Fruit fly (Drosophila melanogaster) whole organism, embryonic: ENCODE results near the gene Vps13D.

Experiments used
- CG15269 ChIP-seq: fragments of 200-800 bp; sonication (Bioruptor generic); optimal IDR thresholded peaks from 2 replicates; lab custom pipeline; 2018; ENCODE audit warnings: missing biosample characterization, mild to moderate bottlenecking, missing genetic modification characterization, moderate library complexity
- CG15696 ChIP-seq: fragments of 200-800 bp; sonication (Bioruptor generic); optimal IDR thresholded peaks from 2 replicates; lab custom pipeline; 2019; ENCODE audit warnings: missing biosample characterization, mild to moderate bottlenecking, missing genetic modification characterization, moderate library complexity
- CG16779 ChIP-seq: fragments of 200-800 bp; sonication (Bioruptor generic); IDR thresholded peaks from 2 replicates; pipeline ENCODE4 v1.3.6; 2022; ENCODE audit warnings: missing biosample characterization, missing genetic modification characterization
- PHDP ChIP-seq: fragments of 200-800 bp; sonication (Bioruptor generic); optimal IDR thresholded peaks from 3 replicates; lab custom pipeline; 2018; ENCODE audit warnings: missing biosample characterization, mild to moderate bottlenecking, missing genetic modification characterization, moderate library complexity

DNA sequence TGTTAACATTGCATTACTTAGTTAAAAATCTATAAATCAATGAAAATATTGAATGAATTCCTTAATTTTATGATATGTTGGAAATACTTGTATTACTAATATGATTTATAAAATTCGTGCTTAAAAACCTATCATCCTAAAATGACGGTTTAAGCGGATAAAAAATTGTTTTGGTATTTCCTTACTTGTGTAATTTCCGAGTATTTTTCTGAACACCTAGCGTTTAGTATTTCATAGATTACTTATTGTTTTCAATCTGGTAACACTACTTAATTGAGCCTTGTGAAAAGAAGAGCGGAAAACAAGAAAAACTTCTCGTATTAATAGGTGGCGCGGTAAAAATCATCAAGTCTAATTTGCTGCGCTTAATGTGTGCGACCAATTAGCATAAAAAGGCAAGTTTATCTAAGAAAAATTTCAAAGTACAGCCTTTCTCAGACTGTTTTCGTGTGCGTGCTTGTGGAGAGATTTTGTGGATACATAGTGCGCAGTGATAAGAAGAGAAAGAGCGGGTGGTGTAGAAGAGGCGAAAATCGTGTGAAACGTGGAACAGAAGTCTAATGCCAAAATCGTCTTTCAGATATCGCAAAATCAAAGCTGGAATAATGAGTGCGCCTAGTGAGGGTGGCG is 50.9 kb downstream of the Vps13D start, which contains the start of gene Sap130:
- no peak for TF ChIP-seq PHDP
- no peak for TF ChIP-seq CG16779 (GFP tag; lab: Robert Waterston, UW)
- no peak for TF ChIP-seq CG15269 (tag; lab: Kevin White, UChicago)
- TF ChIP-seq CG15696: no peak
